Worm (Caenorhabditis elegans) whole organism, L4 larva: ENCODE results near the gene Y51H4A.941.
A peak's percentile ranks its signal among the peaks of the same experiment; 100 is the strongest.

ENCODE experiments used
- F26F4.8 ChIP-seq: fragments of 200-800 bp; sonication (Bioruptor generic); conservative IDR thresholded peaks from 2 replicates; pipeline ENCODE4 v1.3.6; 2022; ENCODE audit warnings: missing genetic modification characterization, missing compliant biosample characterization
- F49E8.2 ChIP-seq: sonication (generic microtip); optimal IDR thresholded peaks from 2 replicates; lab custom pipeline; 2016; ENCODE audit warnings: missing compliant biosample characterization, mild to moderate bottlenecking, missing genetic modification characterization, borderline replicate concordance
- R02D3.7 ChIP-seq: fragments of 150-350 bp; sonication (generic microtip); optimal IDR thresholded peaks from 3 replicates; lab custom pipeline; 2014; ENCODE audit warnings: missing biosample characterization, missing genetic modification characterization
- Y75B8A.6 ChIP-seq: fragments of 200-800 bp; sonication (Bioruptor generic); IDR thresholded peaks from 2 replicates; pipeline ENCODE4 v1.3.6; 2022; ENCODE audit warnings: missing genetic modification reagents, missing genetic modification characterization, missing compliant biosample characterization
- aha-1 ChIP-seq: fragments of 150-350 bp; peaks from one replicate; lab custom pipeline; 2014; ENCODE audit warnings: missing biosample characterization, missing genetic modification characterization
- attf-4 ChIP-seq: sonication (generic microtip); optimal IDR thresholded peaks from 3 replicates; lab custom pipeline; 2017; ENCODE audit warnings: missing biosample characterization, missing genetic modification characterization
- ceh-28 ChIP-seq: fragments of 150-350 bp; optimal IDR thresholded peaks from 2 replicates; lab custom pipeline; 2014; ENCODE audit warnings: missing biosample characterization, missing genetic modification reagents, missing genetic modification characterization
- ceh-44 ChIP-seq: fragments of 200-800 bp; sonication (Bioruptor generic); IDR thresholded peaks from 2 replicates; pipeline ENCODE4 v1.3.6; 2022; ENCODE audit warnings: missing genetic modification reagents, missing genetic modification characterization, missing compliant biosample characterization
- ceh-62 ChIP-seq: sonication (generic microtip); optimal IDR thresholded peaks from 2 replicates; lab custom pipeline; 2017; ENCODE audit warnings: missing biosample characterization, missing genetic modification characterization
- ces-1 ChIP-seq: fragments of 150-350 bp; sonication (generic microtip); optimal IDR thresholded peaks from 4 replicates; lab custom pipeline; 2014; ENCODE audit warnings: missing biosample characterization, missing genetic modification reagents, missing genetic modification characterization
- ctbp-1 ChIP-seq: fragments of 200-800 bp; sonication (Bioruptor generic); IDR thresholded peaks from 2 replicates; pipeline ENCODE4 v1.3.6; 2022; ENCODE audit warnings: missing genetic modification reagents, missing genetic modification characterization, missing compliant biosample characterization
- daf-12 ChIP-seq: fragments of 150-350 bp; optimal IDR thresholded peaks from 2 replicates; lab custom pipeline; 2014; ENCODE audit warnings: missing biosample characterization, missing genetic modification reagents, missing genetic modification characterization
- daf-16 ChIP-seq, 3 experiments: sonication (generic microtip); optimal IDR thresholded peaks; 2 replicates each; lab custom pipeline; 2016 to 2017; ENCODE audit warnings: missing genetic modification characterization in 3 of 3, missing genetic modification reagents in 3 of 3, mild to moderate bottlenecking in 2 of 3, missing compliant biosample characterization in 2 of 3, missing biosample characterization in 1 of 3, moderate library complexity in 1 of 3
- daf-8 ChIP-seq: fragments of 200-800 bp; sonication (Bioruptor generic); IDR thresholded peaks from 2 replicates; pipeline ENCODE4 v1.3.6; 2022; ENCODE audit warnings: missing genetic modification characterization, missing compliant biosample characterization
- dpl-1 ChIP-seq: fragments of 150-350 bp; optimal IDR thresholded peaks from 2 replicates; lab custom pipeline; 2014; ENCODE audit warnings: missing biosample characterization, missing genetic modification reagents, missing genetic modification characterization
- duxl-1 ChIP-seq: sonication (generic microtip); optimal IDR thresholded peaks from 2 replicates; lab custom pipeline; 2016; ENCODE audit warnings: mild to moderate bottlenecking, missing genetic modification characterization, moderate library complexity, missing compliant biosample characterization; ENCODE audit not compliant: poor library complexity
- egl-43 ChIP-seq: fragments of 200-800 bp; sonication (Bioruptor generic); IDR thresholded peaks from 2 replicates; pipeline ENCODE4 v1.3.6; 2022; ENCODE audit warnings: missing genetic modification reagents, missing genetic modification characterization, missing compliant biosample characterization
- fos-1 ChIP-seq: fragments of 150-350 bp; optimal IDR thresholded peaks from 2 replicates; lab custom pipeline; 2014; ENCODE audit warnings: missing biosample characterization, missing genetic modification characterization
- gei-8 ChIP-seq: fragments of 200-800 bp; sonication (Bioruptor generic); optimal IDR thresholded peaks from 2 replicates; lab custom pipeline; 2018; ENCODE audit warnings: mild to moderate bottlenecking, missing genetic modification characterization, missing compliant biosample characterization
- hif-1 ChIP-seq, 2 experiments: sonication (generic microtip); optimal IDR thresholded peaks; 2 replicates each; lab custom pipeline; 2016 to 2017; ENCODE audit warnings: missing compliant biosample characterization in 2 of 2, missing genetic modification characterization in 2 of 2, missing genetic modification reagents in 2 of 2, missing genotype in 2 of 2, mild to moderate bottlenecking in 1 of 2
- hlh-11 ChIP-seq: fragments of 200-800 bp; sonication (Bioruptor generic); optimal IDR thresholded peaks from 2 replicates; lab custom pipeline; 2018; ENCODE audit warnings: mild to moderate bottlenecking, missing genetic modification characterization, missing compliant biosample characterization
- hlh-30 ChIP-seq: sonication (generic microtip); optimal IDR thresholded peaks from 2 replicates; lab custom pipeline; 2017; ENCODE audit warnings: antibody characterized with exemption, mild to moderate bottlenecking, missing genetic modification characterization, missing compliant biosample characterization; ENCODE audit not compliant: insufficient read depth
- lim-7 ChIP-seq: fragments of 200-800 bp; sonication (Bioruptor generic); IDR thresholded peaks from 2 replicates; pipeline ENCODE4 v1.3.6; 2022; ENCODE audit warnings: missing genetic modification characterization, missing compliant biosample characterization
- lin-1 ChIP-seq: fragments of 200-800 bp; sonication (Bioruptor generic); IDR thresholded peaks from 2 replicates; pipeline ENCODE4 v1.3.6; 2022; ENCODE audit warnings: missing genetic modification reagents, missing genetic modification characterization, missing compliant biosample characterization
- lin-29 ChIP-seq: fragments of 200-800 bp; sonication (Bioruptor generic); IDR thresholded peaks from 2 replicates; pipeline ENCODE4 v1.3.6; 2022; ENCODE audit warnings: missing genetic modification reagents, missing genetic modification characterization, missing compliant biosample characterization
- lin-38 ChIP-seq: fragments of 200-800 bp; sonication (Bioruptor generic); IDR thresholded peaks from 2 replicates; pipeline ENCODE4 v1.3.6; 2022; ENCODE audit warnings: missing genetic modification reagents, missing genetic modification characterization, missing compliant biosample characterization
- lir-3 ChIP-seq: sonication (generic microtip); optimal IDR thresholded peaks from 2 replicates; lab custom pipeline; 2016; ENCODE audit warnings: mild to moderate bottlenecking, missing genetic modification characterization, missing compliant biosample characterization
- lsy-2 ChIP-seq, 2 experiments: fragments of 150-350 bp in 1 of 2; sonication (generic microtip) in 1 of 2; optimal IDR thresholded peaks; 2 replicates each; lab custom pipeline; 2014 to 2017; ENCODE audit warnings: missing biosample characterization in 2 of 2, missing genetic modification characterization in 2 of 2
- madf-5 ChIP-seq, 2 experiments: fragments of 200-800 bp; sonication (Bioruptor generic); IDR thresholded peaks; 2 replicates each; pipeline ENCODE4 v1.3.6; 2022; ENCODE audit warnings: missing compliant biosample characterization in 2 of 2, missing genetic modification characterization in 2 of 2
- madf-9 ChIP-seq: fragments of 200-800 bp; sonication (Bioruptor generic); conservative IDR thresholded peaks from 2 replicates; pipeline ENCODE4 v1.3.6; 2022; ENCODE audit warnings: missing genetic modification reagents, missing genetic modification characterization, missing compliant biosample characterization
- mxl-2 ChIP-seq: fragments of 200-800 bp; sonication (Bioruptor generic); conservative IDR thresholded peaks from 2 replicates; pipeline ENCODE4 v1.3.6; 2022; ENCODE audit warnings: missing genetic modification reagents, missing genetic modification characterization, missing compliant biosample characterization
- mxl-3 ChIP-seq: fragments of 200-800 bp; sonication (Bioruptor generic); optimal IDR thresholded peaks from 2 replicates; lab custom pipeline; 2018; ENCODE audit warnings: mild to moderate bottlenecking, missing genetic modification characterization, missing compliant biosample characterization
- nhr-10 ChIP-seq: fragments of 150-350 bp; optimal IDR thresholded peaks from 2 replicates; lab custom pipeline; 2014; ENCODE audit warnings: missing biosample characterization, missing genetic modification characterization
- nhr-102 ChIP-seq: sonication (generic microtip); optimal IDR thresholded peaks from 2 replicates; lab custom pipeline; 2016; ENCODE audit warnings: mild to moderate bottlenecking, missing genetic modification characterization, moderate library complexity, missing compliant biosample characterization
- nhr-25 ChIP-seq: sonication (generic microtip); optimal IDR thresholded peaks from 2 replicates; lab custom pipeline; 2017; ENCODE audit warnings: missing genetic modification characterization, mild to moderate bottlenecking, missing compliant biosample characterization, antibody characterized with exemption, moderate library complexity, borderline replicate concordance; ENCODE audit not compliant: insufficient read depth
- nhr-48 ChIP-seq: sonication (generic microtip); optimal IDR thresholded peaks from 2 replicates; lab custom pipeline; 2016; ENCODE audit warnings: mild to moderate bottlenecking, missing genetic modification characterization, missing compliant biosample characterization
- pha-4 ChIP-seq, 2 experiments: fragments of 150-350 bp in 1 of 2; fragments of 200-800 bp in 1 of 2; sonication (Bioruptor generic) in 1 of 2; IDR thresholded peaks in 1 of 2; optimal IDR thresholded peaks in 1 of 2; 2 replicates each; pipeline versions ENCODE4 v1.3.6 to Lab custom; 2014 to 2022; ENCODE audit warnings: missing genetic modification characterization in 2 of 2, missing genetic modification reagents in 2 of 2, missing biosample characterization in 1 of 2, missing compliant biosample characterization in 1 of 2
- rbr-2 ChIP-seq: sonication (generic microtip); optimal IDR thresholded peaks from 2 replicates; lab custom pipeline; 2016; ENCODE audit warnings: missing genotype, missing genetic modification characterization, missing compliant biosample characterization
- set-16 ChIP-seq: fragments of 200-800 bp; sonication (Bioruptor generic); IDR thresholded peaks from 2 replicates; pipeline ENCODE4 v1.3.6; 2022; ENCODE audit warnings: missing genetic modification reagents, missing genetic modification characterization, missing compliant biosample characterization
- skn-1 ChIP-seq: fragments of 150-350 bp; optimal IDR thresholded peaks from 2 replicates; lab custom pipeline; 2014; ENCODE audit warnings: missing biosample characterization, missing genetic modification characterization
- snpc-4 ChIP-seq: fragments of 150-350 bp; optimal IDR thresholded peaks from 2 replicates; lab custom pipeline; 2014; ENCODE audit warnings: missing biosample characterization, missing genetic modification characterization
- spr-3 ChIP-seq: fragments of 200-800 bp; sonication (Bioruptor generic); optimal IDR thresholded peaks from 2 replicates; lab custom pipeline; 2018; ENCODE audit warnings: mild to moderate bottlenecking, missing genetic modification characterization, missing compliant biosample characterization
- tra-1 ChIP-seq: fragments of 200-800 bp; sonication (Bioruptor generic); IDR thresholded peaks from 2 replicates; pipeline ENCODE4 v1.3.6; 2022; ENCODE audit warnings: missing genetic modification reagents, missing genetic modification characterization, missing compliant biosample characterization
- unc-62 ChIP-seq, 3 experiments: fragments of 150-350 bp in 1 of 3; sonication (generic microtip); optimal IDR thresholded peaks in 2 of 3; peaks in 1 of 3; 1 replicate in 1 of 3; 2 replicates in 2 of 3; lab custom pipeline; 2014 to 2017; ENCODE audit warnings: missing biosample characterization in 3 of 3, missing genetic modification characterization in 3 of 3, missing genetic modification reagents in 3 of 3, missing genotype in 1 of 3
- vab-7 ChIP-seq: fragments of 200-800 bp; sonication (Bioruptor generic); IDR thresholded peaks from 2 replicates; pipeline ENCODE4 v1.3.6; 2022; ENCODE audit warnings: missing genetic modification reagents, missing genetic modification characterization, missing compliant biosample characterization
- zip-11 ChIP-seq: fragments of 200-800 bp; sonication (Bioruptor generic); IDR thresholded peaks from 2 replicates; pipeline ENCODE4 v1.3.6; 2022; ENCODE audit warnings: missing genetic modification characterization, missing compliant biosample characterization
- ztf-11 ChIP-seq: fragments of 150-350 bp; optimal IDR thresholded peaks from 2 replicates; lab custom pipeline; 2014; ENCODE audit warnings: missing biosample characterization, missing genetic modification characterization
- ztf-7 ChIP-seq: fragments of 150-350 bp; optimal IDR thresholded peaks from 2 replicates; lab custom pipeline; 2014; ENCODE audit warnings: missing biosample characterization, missing genetic modification characterization

Gene Y51H4A.941

ce11 chrIV:16656232-16656631 is 38.2 kb downstream of the Y51H4A.941 start, which contains the start of gene tsr-2 (continued):
- TF ChIP-seq lin-29 (GFP tag; lab: Robert Waterston, UW): peak; percentile 70; the same call in 1 of the 2 replicates
- peak; percentile 40; the same call in 1 of the 2 replicates for TF ChIP-seq lin-1 (GFP tag; lab: Robert Waterston, UW)
- TF ChIP-seq ceh-28 (tag; lab: Kevin White, UChicago): no peak
- TF ChIP-seq nhr-10 (tag; lab: Kevin White, UChicago): no peak
- TF ChIP-seq ztf-7 (tag; lab: Kevin White, UChicago): peak; percentile 32
- no peak for TF ChIP-seq fos-1 (tag; lab: Kevin White, UChicago)
- peak; percentile 89 for TF ChIP-seq dpl-1
- TF ChIP-seq Y75B8A.6 (GFP tag; lab: Robert Waterston, UW): no peak
- peak; percentile 87 for TF ChIP-seq ctbp-1
- TF ChIP-seq pha-4 (GFP tag; IDR thresholded peaks at IDR 0.05; lab: Robert Waterston, UW): peak; percentile 86
- no peak for TF ChIP-seq pha-4 (tag; optimal IDR thresholded peaks at IDR 0.05; lab: Kevin White, UChicago)
- peak; percentile 39 for TF ChIP-seq mxl-3 (GFP tag; lab: Kevin White, UChicago)
- peak; percentile 69 for TF ChIP-seq nhr-102 (tag; lab: Kevin White, UChicago)
- 0 out of 2 replicates have a peak, but pooled peaks have one; percentile 32 for TF ChIP-seq ceh-44 (GFP tag; lab: Robert Waterston, UW)
- no peak for TF ChIP-seq ceh-62
- TF ChIP-seq snpc-4 (tag; lab: Kevin White, UChicago): no peak
- TF ChIP-seq nhr-48 (tag; lab: Kevin White, UChicago): peak; percentile 46
- peak; percentile 43; the same call in 1 of the 2 replicates for TF ChIP-seq egl-43
- no peak for TF ChIP-seq mxl-2 (GFP tag; lab: Robert Waterston, UW)
- TF ChIP-seq lin-38: peak; percentile 83
- peak; percentile 56; the same call in 1 of the 2 replicates for TF ChIP-seq madf-9 (GFP tag; lab: Robert Waterston, UW)
- peak; percentile 33 for TF ChIP-seq spr-3 (GFP tag; lab: Kevin White, UChicago)
- peak; percentile 86 for TF ChIP-seq rbr-2
- peak in 1 of 2 experiments; percentile 26 for TF ChIP-seq unc-62 (GFP tag; optimal IDR thresholded peaks at IDR 0.05 in 1 of 2; lab: Kevin White, UChicago)
- no peak for TF ChIP-seq unc-62 (tag; optimal IDR thresholded peaks at IDR 0.05; lab: Kevin White, UChicago)
- no peak for TF ChIP-seq daf-12 (tag; lab: Kevin White, UChicago)
- peak; percentile 98 for TF ChIP-seq aha-1 (tag; lab: Kevin White, UChicago)
- TF ChIP-seq F49E8.2 (tag; lab: Kevin White, UChicago): peak; percentile 37
- no peak for TF ChIP-seq ztf-11 (tag; lab: Kevin White, UChicago)
- no peak for TF ChIP-seq gei-8 (GFP tag; lab: Kevin White, UChicago)
- TF ChIP-seq hlh-30 (tag; lab: Kevin White, UChicago): peak; percentile 86
- TF ChIP-seq nhr-25: peak; percentile 20
- TF ChIP-seq lir-3: no peak
- TF ChIP-seq duxl-1 (tag; lab: Kevin White, UChicago): peak; percentile 26
- TF ChIP-seq skn-1: no peak
- TF ChIP-seq R02D3.7 (tag; lab: Kevin White, UChicago): no peak
- peak; percentile 94 to 99 for TF ChIP-seq lsy-2 (tag; optimal IDR thresholded peaks at IDR 0.05; lab: Kevin White, UChicago)
- TF ChIP-seq hlh-11: peak; percentile 89
- no peak for TF ChIP-seq F26F4.8 (GFP tag; lab: Robert Waterston, UW)
- TF ChIP-seq hif-1 (tag; optimal IDR thresholded peaks at IDR 0.05; lab: Kevin White, UChicago): peak in 1 of 2 experiments; percentile 67
- TF ChIP-seq madf-5 (GFP tag; IDR thresholded peaks at IDR 0.05; lab: Robert Waterston, UW): no peak
- TF ChIP-seq daf-8: no peak
- TF ChIP-seq daf-16 (GFP tag; optimal IDR thresholded peaks at IDR 0.05; lab: Kevin White, UChicago): peak in 1 of 2 experiments; percentile 62
- TF ChIP-seq daf-16 (tag; optimal IDR thresholded peaks at IDR 0.05; lab: Kevin White, UChicago): peak; percentile 72
- no peak for TF ChIP-seq ces-1 (GFP tag; lab: Kevin White, UChicago)
- no peak for TF ChIP-seq attf-4 (tag; lab: Kevin White, UChicago)
- TF ChIP-seq lim-7: no peak
- TF ChIP-seq vab-7 (GFP tag; lab: Robert Waterston, UW): 0 out of 2 replicates have a peak, but pooled peaks have one; percentile 28
- TF ChIP-seq tra-1 (GFP tag; lab: Robert Waterston, UW): 0 out of 2 replicates have a peak, but pooled peaks have one; percentile 52
- TF ChIP-seq set-16 (GFP tag; lab: Robert Waterston, UW): peak; percentile 50
- no peak for TF ChIP-seq zip-11 (GFP tag; lab: Robert Waterston, UW)
